Worm (Caenorhabditis elegans) whole organism, early embryonic: ENCODE measurements around the gene ceh-34.

Experiments
- F13C5.2 ChIP-seq: sonication (generic microtip); optimal IDR thresholded peaks from 2 replicates; lab custom pipeline; 2017; ENCODE audit warnings: mild to moderate bottlenecking, missing genetic modification characterization, inconsistent platforms, missing compliant biosample characterization
- ama-1 ChIP-seq: fragments of 150-350 bp; optimal IDR thresholded peaks from 2 replicates; lab custom pipeline; 2014
- hnd-1 ChIP-seq: sonication (generic microtip); optimal IDR thresholded peaks from 2 replicates; lab custom pipeline; 2016; ENCODE audit warnings: missing genetic modification characterization, missing compliant biosample characterization
- tbx-11 ChIP-seq: fragments of 200-800 bp; sonication (Bioruptor generic); IDR thresholded peaks from 2 replicates; pipeline ENCODE4 v1.3.6; 2022; ENCODE audit warnings: missing genetic modification characterization, missing compliant biosample characterization

DNA sequence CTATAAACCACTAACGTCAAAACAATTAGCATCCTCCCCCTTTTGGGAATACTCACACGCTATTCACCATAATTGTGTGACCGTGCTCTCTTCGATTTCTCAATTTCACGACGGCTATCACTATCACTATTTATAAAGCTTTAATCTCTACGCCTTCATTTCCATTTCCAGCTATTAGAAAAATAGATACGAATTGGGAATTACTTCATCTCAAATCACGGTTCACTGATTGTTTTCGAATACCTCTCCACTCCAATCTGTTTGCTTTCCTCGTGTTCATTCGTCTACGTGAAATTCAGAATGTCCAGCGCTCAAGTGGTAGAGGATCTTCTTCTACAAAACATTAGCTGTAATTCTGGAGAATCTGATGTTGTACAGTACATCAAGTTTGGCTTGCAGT, 17.5 kb upstream of the ceh-34 start, which contains the start of gene srg-29:
- TF ChIP-seq ama-1 (lab: Kevin White, UChicago) (no peak), tbx-11 (GFP tag; lab: Robert Waterston, UW) (no peak), hnd-1 (tag; lab: Kevin White, UChicago) (no peak), F13C5.2 (tag; lab: Kevin White, UChicago) (no peak)
